Worm (Caenorhabditis elegans) whole organism, L3 larva: ENCODE data around the gene Y32F6A.5.
A peak's percentile ranks its signal among the peaks of the same experiment; 100 is the strongest.

Experiments
- ama-1 ChIP-seq: fragments of 150-350 bp; optimal IDR thresholded peaks from 2 replicates; lab custom pipeline; 2018
- ceh-9 ChIP-seq: sonication (generic microtip); optimal IDR thresholded peaks from 2 replicates; lab custom pipeline; 2018; ENCODE audit warnings: missing biosample characterization, missing genetic modification characterization
- fkh-10 ChIP-seq: sonication (generic microtip); optimal IDR thresholded peaks from 2 replicates; lab custom pipeline; 2017; ENCODE audit warnings: missing biosample characterization, missing genetic modification reagents, missing genetic modification characterization
- lin-39 ChIP-seq: fragments of 150-350 bp; optimal IDR thresholded peaks from 2 replicates; lab custom pipeline; 2018; ENCODE audit warnings: missing biosample characterization, missing genetic modification reagents, missing genetic modification characterization
- nhr-11 ChIP-seq: fragments of 150-350 bp; optimal IDR thresholded peaks from 2 replicates; lab custom pipeline; 2014; ENCODE audit warnings: missing biosample characterization, missing genetic modification characterization
- nhr-12 ChIP-seq: fragments of 150-350 bp; optimal IDR thresholded peaks from 2 replicates; lab custom pipeline; 2014; ENCODE audit warnings: missing biosample characterization, missing genetic modification characterization
- pqm-1 ChIP-seq: fragments of 150-350 bp; optimal IDR thresholded peaks from 2 replicates; lab custom pipeline; 2017; ENCODE audit warnings: missing biosample characterization, missing genetic modification characterization, inconsistent platforms
- skn-1 ChIP-seq: fragments of 150-350 bp; optimal IDR thresholded peaks from 2 replicates; lab custom pipeline; 2014; ENCODE audit warnings: missing biosample characterization, missing genetic modification characterization
- snpc-4 ChIP-seq: fragments of 150-350 bp; optimal IDR thresholded peaks from 2 replicates; lab custom pipeline; 2014; ENCODE audit warnings: missing biosample characterization, missing genetic modification characterization
- unc-62 ChIP-seq: fragments of 150-350 bp; sonication (generic microtip); optimal IDR thresholded peaks from 4 replicates; lab custom pipeline; 2014; ENCODE audit warnings: missing biosample characterization, missing genetic modification reagents, missing genetic modification characterization

- no peak for TF ChIP-seq nhr-11 (tag; lab: Kevin White, UChicago)
- TF ChIP-seq fkh-10 (GFP tag; lab: Kevin White, UChicago): no peak
- no peak for TF ChIP-seq unc-62 (GFP tag; lab: Kevin White, UChicago)
- TF ChIP-seq lin-39 (tag; lab: Kevin White, UChicago): no peak
- TF ChIP-seq skn-1 (tag; lab: Kevin White, UChicago): no peak
- TF ChIP-seq pqm-1 (tag; lab: Kevin White, UChicago): peak; percentile 83
- no peak for TF ChIP-seq ceh-9
- no peak for TF ChIP-seq ama-1
- no peak for TF ChIP-seq snpc-4
- no peak for TF ChIP-seq nhr-12 (tag; lab: Kevin White, UChicago)
These were observed 39.7 kb upstream of the Y32F6A.5 start, which contains the start of gene ugt-33 for ce11 chrV:10493150-10493549.
